Fruit fly (Drosophila melanogaster): Measurements from ENCODE around the gene mtrm.

The mtrm gene

dm6 chr3L:8412725-8413124 lies at the start of gene mtrm, which contains the start of gene Oseg1:
Gene mtrm, plus strand, starts transcription at chr3L:8413012.
Gene Oseg1, minus strand, starts transcription at chr3L:8412825.
- no peak for TF ChIP-seq noc (tag; optimal IDR thresholded peaks at IDR 0.05)

- TF ChIP-seq noc (tag; optimal IDR thresholded peaks at IDR 0.05), result no peak
Observed at dm6 chr3L:8363266-8363665, 49.5 kb upstream of the mtrm start.

dm6 chr3L:8368694-8369344 lies 44.0 kb upstream of the mtrm start:
- no peak for TF ChIP-seq noc (tag; optimal IDR thresholded peaks at IDR 0.05)

- TF ChIP-seq noc (tag; optimal IDR thresholded peaks at IDR 0.05), result no peak
Observed at dm6 chr3L:8369456-8369855, 43.4 kb upstream of the mtrm start.

dm6 chr3L:8370922-8371321 lies 41.9 kb upstream of the mtrm start:
- TF ChIP-seq noc (tag; optimal IDR thresholded peaks at IDR 0.05), result no peak

- no peak for TF ChIP-seq noc (tag; optimal IDR thresholded peaks at IDR 0.05)
Observed at dm6 chr3L:8371538-8371937, 41.3 kb upstream of the mtrm start.

- no peak for TF ChIP-seq noc (tag; optimal IDR thresholded peaks at IDR 0.05)
Observed at dm6 chr3L:8372035-8372434, 40.8 kb upstream of the mtrm start, which contains the start of gene ImpE1. Gene ImpE1, plus strand, starts transcription at chr3L:8372405.

dm6 chr3L:8374107-8374506 lies 38.7 kb upstream of the mtrm start:
- no peak for TF ChIP-seq noc (tag; optimal IDR thresholded peaks at IDR 0.05)

- no peak for TF ChIP-seq noc (tag; optimal IDR thresholded peaks at IDR 0.05)
Observed at dm6 chr3L:8379161-8379560, 33.7 kb upstream of the mtrm start.

- TF ChIP-seq noc (tag; optimal IDR thresholded peaks at IDR 0.05), result no peak
Observed at dm6 chr3L:8383968-8384367, 28.8 kb upstream of the mtrm start.

dm6 chr3L:8385055-8385454 lies 27.8 kb upstream of the mtrm start:
- no peak for TF ChIP-seq noc (tag; optimal IDR thresholded peaks at IDR 0.05)

- TF ChIP-seq noc (tag; optimal IDR thresholded peaks at IDR 0.05), result peak; percentile 33
Observed at dm6 chr3L:8391240-8391639, 21.6 kb upstream of the mtrm start, which contains the start of gene Jon66Ci. Gene Jon66Ci, plus strand, starts transcription at chr3L:8391540.

- TF ChIP-seq noc (tag; optimal IDR thresholded peaks at IDR 0.05), result no peak
Observed at dm6 chr3L:8393549-8393948, 19.3 kb upstream of the mtrm start, which contains the start of gene Jon66Cii. Gene Jon66Cii, minus strand, starts transcription at chr3L:8393649.

- peak; percentile 81 for TF ChIP-seq noc (tag; optimal IDR thresholded peaks at IDR 0.05)
Observed at dm6 chr3L:8394132-8394531, 18.7 kb upstream of the mtrm start.

- TF ChIP-seq noc (tag; optimal IDR thresholded peaks at IDR 0.05), result no peak
Observed at dm6 chr3L:8394944-8395343, 17.9 kb upstream of the mtrm start.

- no peak for TF ChIP-seq noc (tag; optimal IDR thresholded peaks at IDR 0.05)
Observed at dm6 chr3L:8395630-8396168, 17.1 kb upstream of the mtrm start, which contains the start of gene CG7120. Gene CG7120, plus strand, starts transcription at chr3L:8396000.

dm6 chr3L:8396187-8396586 lies 16.6 kb upstream of the mtrm start:
- no peak for TF ChIP-seq noc (tag; optimal IDR thresholded peaks at IDR 0.05)
